Worm (Caenorhabditis elegans) whole organism, L4/young adult: Measurements from ENCODE around the gene nspa-2.

Experiments used
- W03F9.2 ChIP-seq: fragments of 150-350 bp; optimal IDR thresholded peaks from 2 replicates; lab custom pipeline; 2014; ENCODE audit warnings: missing biosample characterization, missing genetic modification characterization
- dao-5 ChIP-seq: sonication (generic microtip); optimal IDR thresholded peaks from 2 replicates; lab custom pipeline; 2016; ENCODE audit warnings: missing genotype, missing genetic modification characterization, moderate library complexity, missing compliant biosample characterization
- him-1 ChIP-seq: sonication (generic microtip); optimal IDR thresholded peaks from 2 replicates; lab custom pipeline; 2016; ENCODE audit warnings: missing genotype, missing genetic modification reagents, missing genetic modification characterization, missing compliant biosample characterization

DNA sequence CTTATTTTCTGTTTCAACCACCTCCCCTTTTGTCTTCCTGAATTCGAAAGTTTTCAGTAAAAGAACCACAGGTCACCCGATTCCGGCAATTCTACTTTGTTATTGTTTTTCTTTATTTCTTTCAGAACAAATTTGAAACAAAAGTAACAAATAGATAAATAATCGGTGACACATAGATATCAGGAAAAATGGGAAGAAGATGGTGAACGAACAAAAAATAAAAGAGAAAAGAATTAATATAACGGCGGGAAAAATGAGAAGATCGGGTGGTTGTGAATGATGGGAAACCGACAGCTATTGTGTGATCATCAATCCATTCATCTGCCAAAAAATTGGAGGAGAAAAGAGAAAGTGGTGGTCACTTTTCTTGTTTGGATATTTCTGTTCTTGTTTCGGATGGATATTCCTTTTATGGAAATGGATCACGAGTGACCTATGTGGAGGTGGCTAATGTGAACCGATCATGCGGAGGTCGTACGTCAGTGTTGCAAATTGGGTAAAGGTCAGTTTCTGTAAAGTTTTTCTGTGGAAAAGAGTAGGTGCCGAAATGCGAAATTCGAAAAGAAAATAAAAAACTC lies 13.6 kb upstream of the nspa-2 start:
- TF ChIP-seq W03F9.2 (no peak), dao-5 (no peak), him-1 (tag; lab: Kevin White, UChicago) (no peak)
